Fruit fly (Drosophila melanogaster) whole organism, wandering third instar larva: Measurements from ENCODE around the gene Rph.
A peak's percentile ranks its signal among the peaks of the same experiment; 100 is the strongest.

Source experiments
- Abd-B ChIP-seq: fragments of >200 bp; optimal IDR thresholded peaks from 2 replicates; lab custom pipeline; 2017; ENCODE audit warnings: missing biosample characterization, missing genetic modification characterization
- CG32264 ChIP-seq: fragments of 200-800 bp; sonication (Bioruptor generic); optimal IDR thresholded peaks from 2 replicates; lab custom pipeline; 2016; ENCODE audit warnings: missing biosample characterization, missing genetic modification characterization
- CG9705 ChIP-seq: fragments of 200-800 bp; sonication (Bioruptor generic); optimal IDR thresholded peaks from 2 replicates; lab custom pipeline; 2018; ENCODE audit warnings: missing biosample characterization, mild to moderate bottlenecking, missing genetic modification characterization
- CrebA ChIP-seq: fragments of 200-800 bp; sonication (Bioruptor generic); optimal IDR thresholded peaks from 2 replicates; lab custom pipeline; 2016; ENCODE audit warnings: missing biosample characterization, mild to moderate bottlenecking, missing genetic modification characterization, borderline replicate concordance
- Dfd ChIP-seq: fragments of >200 bp; optimal IDR thresholded peaks from 2 replicates; lab custom pipeline; 2017; ENCODE audit warnings: missing biosample characterization, missing genetic modification characterization
- Dif ChIP-seq: fragments of 200-275, 200-300 bp; sonication (Bioruptor generic); optimal IDR thresholded peaks from 2 replicates; lab custom pipeline; 2018; ENCODE audit warnings: missing biosample characterization, missing genetic modification characterization; ENCODE audit not compliant: partially characterized antibody
- GATAd ChIP-seq: sonication (Bioruptor generic); optimal IDR thresholded peaks from 2 replicates; lab custom pipeline; 2016; ENCODE audit warnings: missing biosample characterization, missing genetic modification characterization
- HLH106 ChIP-seq: fragments of 200-800 bp; optimal IDR thresholded peaks from 3 replicates; lab custom pipeline; 2019; ENCODE audit warnings: missing biosample characterization, mild to moderate bottlenecking, missing genetic modification characterization, moderate library complexity
- Hnf4 ChIP-seq: fragments of 200-800 bp; sonication (Bioruptor generic); optimal IDR thresholded peaks from 2 replicates; lab custom pipeline; 2016; ENCODE audit warnings: missing biosample characterization, mild to moderate bottlenecking, missing genetic modification characterization
- Hr78 ChIP-seq: fragments of >200 bp; optimal IDR thresholded peaks from 2 replicates; lab custom pipeline; 2017; ENCODE audit warnings: missing biosample characterization, missing genetic modification characterization
- Hr83 ChIP-seq: fragments of 200-300 bp; sonication (Bioruptor generic); optimal IDR thresholded peaks from 2 replicates; lab custom pipeline; 2016; ENCODE audit warnings: missing biosample characterization, mild to moderate bottlenecking, missing genetic modification characterization, moderate library complexity; ENCODE audit not compliant: poor library complexity, severe bottlenecking
- Jra ChIP-seq: sonication (Bioruptor generic); optimal IDR thresholded peaks from 2 replicates; lab custom pipeline; 2016; ENCODE audit warnings: missing biosample characterization, missing genetic modification characterization
- Mio ChIP-seq: sonication (Bioruptor generic); optimal IDR thresholded peaks from 2 replicates; lab custom pipeline; 2016; ENCODE audit warnings: missing biosample characterization, missing genetic modification characterization
- Myc ChIP-seq: fragments of >200 bp; optimal IDR thresholded peaks from 2 replicates; lab custom pipeline; 2017
- N ChIP-seq: fragments of >200 bp; optimal IDR thresholded peaks from 2 replicates; lab custom pipeline; 2018; ENCODE audit warnings: missing biosample characterization, missing external identifiers, missing genetic modification characterization
- OdsH ChIP-seq: fragments of 200-800 bp; sonication (Bioruptor generic); optimal IDR thresholded peaks from 2 replicates; lab custom pipeline; 2016; ENCODE audit warnings: missing biosample characterization, mild to moderate bottlenecking, missing genetic modification characterization
- Rel ChIP-seq, 2 experiments: fragments of 200-800 bp; sonication (Bioruptor generic) in 1 of 2; optimal IDR thresholded peaks; 2 replicates in 1 of 2; 3 replicates in 1 of 2; lab custom pipeline; 2016 to 2019; ENCODE audit warnings: mild to moderate bottlenecking in 2 of 2, missing biosample characterization in 2 of 2, missing genetic modification characterization in 2 of 2, moderate library complexity in 1 of 2
- Sp1 ChIP-seq: fragments of 200-800 bp; sonication (Bioruptor generic); optimal IDR thresholded peaks from 3 replicates; lab custom pipeline; 2019; ENCODE audit warnings: missing biosample characterization, mild to moderate bottlenecking, missing genetic modification characterization, moderate library complexity
- Vsx2 ChIP-seq: fragments of 200-300, 225-300 bp; sonication (Bioruptor generic); optimal IDR thresholded peaks from 2 replicates; lab custom pipeline; 2018; ENCODE audit warnings: missing biosample characterization, missing genetic modification characterization; ENCODE audit not compliant: partially characterized antibody
- br ChIP-seq: fragments of 200-800 bp; sonication (Bioruptor generic); optimal IDR thresholded peaks from 2 replicates; lab custom pipeline; 2016; ENCODE audit warnings: missing biosample characterization, missing genetic modification characterization
- brk ChIP-seq: fragments of 200-800 bp; sonication (Bioruptor generic); optimal IDR thresholded peaks from 2 replicates; lab custom pipeline; 2016; ENCODE audit warnings: missing biosample characterization, mild to moderate bottlenecking, missing genetic modification characterization
- dl ChIP-seq, 2 experiments: fragments of 175-275, 200-275 bp in 1 of 2; fragments of 200-275 bp in 1 of 2; sonication (Bioruptor generic); optimal IDR thresholded peaks; lab custom pipeline; 2018; ENCODE audit warnings: mild to moderate bottlenecking in 2 of 2, missing biosample characterization in 2 of 2, missing genetic modification characterization in 2 of 2, moderate library complexity in 2 of 2; ENCODE audit not compliant: partially characterized antibody in 2 of 2, insufficient read depth in 1 of 2
- dmrt93B ChIP-seq: fragments of 200-800 bp; sonication (Bioruptor generic); optimal IDR thresholded peaks from 2 replicates; lab custom pipeline; 2018; ENCODE audit warnings: missing biosample characterization, mild to moderate bottlenecking, missing genetic modification characterization
- dsf ChIP-seq: sonication (Bioruptor generic); optimal IDR thresholded peaks from 2 replicates; lab custom pipeline; 2016; ENCODE audit warnings: missing biosample characterization, missing genetic modification characterization, borderline replicate concordance
- ey ChIP-seq: fragments of 200-800 bp; sonication (Bioruptor generic); optimal IDR thresholded peaks from 2 replicates; lab custom pipeline; 2016; ENCODE audit warnings: missing biosample characterization, missing genetic modification characterization
- foxo ChIP-seq, 2 experiments: fragments of 200-800 bp; sonication (Bioruptor generic); optimal IDR thresholded peaks; 2 replicates in 1 of 2; 3 replicates in 1 of 2; lab custom pipeline; 2016 to 2017; ENCODE audit warnings: missing biosample characterization in 2 of 2, missing genetic modification characterization in 2 of 2
- fru ChIP-seq: fragments of 200-800 bp; sonication (Bioruptor generic); optimal IDR thresholded peaks from 3 replicates; lab custom pipeline; 2016; ENCODE audit warnings: missing biosample characterization, mild to moderate bottlenecking, missing genetic modification characterization
- h ChIP-seq: fragments of 200-800 bp; sonication (Bioruptor generic); optimal IDR thresholded peaks from 3 replicates; lab custom pipeline; 2016; ENCODE audit warnings: missing biosample characterization, mild to moderate bottlenecking, missing genetic modification characterization
- jim ChIP-seq: fragments of 175-275, 200-325 bp; sonication (Bioruptor generic); optimal IDR thresholded peaks from 2 replicates; lab custom pipeline; 2016; ENCODE audit warnings: missing biosample characterization, mild to moderate bottlenecking, missing genetic modification characterization
- lola ChIP-seq: fragments of >200 bp; optimal IDR thresholded peaks from 2 replicates; lab custom pipeline; 2017; ENCODE audit warnings: missing biosample characterization, missing genetic modification characterization
- pan ChIP-seq: fragments of >200 bp; optimal IDR thresholded peaks from 2 replicates; lab custom pipeline; 2017
- psq ChIP-seq: fragments of 200-800 bp; sonication (Bioruptor generic); optimal IDR thresholded peaks from 3 replicates; lab custom pipeline; 2017; ENCODE audit warnings: missing biosample characterization, mild to moderate bottlenecking, missing genetic modification characterization, moderate library complexity
- rgr ChIP-seq: fragments of 200-800 bp; sonication (Bioruptor generic); optimal IDR thresholded peaks from 3 replicates; lab custom pipeline; 2016; ENCODE audit warnings: missing biosample characterization, mild to moderate bottlenecking, missing genetic modification characterization
- sage ChIP-seq: fragments of 200-800 bp; sonication (Bioruptor generic); optimal IDR thresholded peaks from 2 replicates; lab custom pipeline; 2016; ENCODE audit warnings: missing biosample characterization, mild to moderate bottlenecking, missing genetic modification characterization
- sv ChIP-seq: fragments of 200-800 bp; sonication (Bioruptor generic); optimal IDR thresholded peaks from 3 replicates; lab custom pipeline; 2016; ENCODE audit warnings: missing biosample characterization, missing genetic modification characterization
- tai ChIP-seq: sonication (Bioruptor generic); optimal IDR thresholded peaks from 2 replicates; lab custom pipeline; 2016; ENCODE audit warnings: missing biosample characterization, missing genetic modification characterization
- usp ChIP-seq: fragments of >200 bp; optimal IDR thresholded peaks from 2 replicates; lab custom pipeline; 2017; ENCODE audit warnings: missing biosample characterization, missing genetic modification characterization
- woc ChIP-seq: sonication (Bioruptor generic); optimal IDR thresholded peaks from 2 replicates; lab custom pipeline; 2016; ENCODE audit warnings: missing biosample characterization, mild to moderate bottlenecking, missing genetic modification characterization

Rph gene

DNA sequence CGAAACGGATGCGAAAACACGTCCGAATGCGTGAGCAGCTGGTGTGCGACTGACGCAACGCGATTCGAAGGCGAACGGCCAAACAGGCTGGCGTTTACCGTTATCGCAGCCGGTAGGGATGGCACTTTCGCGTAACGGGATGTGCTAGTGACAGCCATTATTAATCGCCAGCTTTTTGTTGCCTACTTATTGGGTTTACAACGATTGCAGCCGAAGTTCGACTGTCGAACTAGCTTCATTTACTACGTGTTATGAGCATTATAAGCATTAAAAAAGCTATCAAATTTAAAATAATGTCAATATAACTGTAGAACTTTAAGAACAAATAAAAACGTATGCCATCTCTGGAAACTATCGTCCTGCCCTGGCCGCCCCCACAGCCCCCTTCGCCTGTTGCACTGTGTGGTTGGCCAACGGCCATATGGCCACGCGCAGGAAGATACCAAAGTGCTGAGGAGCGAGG is at the start of gene Rph:
TSS of gene Rph (minus strand) at position 51 of the 463 bp plus-strand sequence.
- TF ChIP-seq tai (GFP tag; lab: Kevin White, UChicago) (no peak), fru (GFP tag; lab: Kevin White, UChicago) (no peak), rgr (GFP tag; lab: Kevin White, UChicago) (no peak), br (GFP tag; lab: Kevin White, UChicago) (no peak), brk (GFP tag; lab: Kevin White, UChicago) (no peak), Rel (GFP tag; optimal IDR thresholded peaks at IDR 0.05; lab: Kevin White, UChicago) (no peak), Rel (tag; optimal IDR thresholded peaks at IDR 0.05; lab: Kevin White, UChicago) (no peak), sv (GFP tag; lab: Kevin White, UChicago) (no peak), dmrt93B (GFP tag; lab: Kevin White, UChicago) (no peak), CrebA (GFP tag; lab: Kevin White, UChicago) (no peak), foxo (GFP tag; optimal IDR thresholded peaks at IDR 0.05; lab: Kevin White, UChicago) (no peak), CG32264 (GFP tag; lab: Kevin White, UChicago) (no peak), jim (GFP tag; lab: Kevin White, UChicago) (no peak), Hnf4 (GFP tag; lab: Kevin White, UChicago) (no peak), CG9705 (GFP tag; lab: Kevin White, UChicago) (no peak), h (GFP tag; lab: Kevin White, UChicago) (no peak), Dfd (GFP tag; lab: Kevin White, UChicago) (no peak), Hr78 (GFP tag; lab: Kevin White, UChicago) (no peak), ey (GFP tag; lab: Kevin White, UChicago) (no peak), dl (GFP tag; optimal IDR thresholded peaks at IDR 0.05; lab: Kevin White, UChicago; ENCODE audit: insufficient read depth in 1 of 2, partially characterized antibody in 2 of 2) (no peak), usp (GFP tag; lab: Kevin White, UChicago) (no peak)

- TF ChIP-seq Hnf4 (GFP tag; lab: Kevin White, UChicago) (peak; percentile 16), Sp1 (GFP tag; lab: Kevin White, UChicago) (no peak), sv (GFP tag; lab: Kevin White, UChicago) (no peak), Dif (peak; percentile 73), Vsx2 (peak; percentile 84), psq (peak; percentile 45), HLH106 (peak; percentile 9), Rel (GFP tag; optimal IDR thresholded peaks at IDR 0.05; lab: Kevin White, UChicago) (peak; percentile 38), Rel (tag; optimal IDR thresholded peaks at IDR 0.05; lab: Kevin White, UChicago) (peak; percentile 36), dl (GFP tag; optimal IDR thresholded peaks at IDR 0.05; lab: Kevin White, UChicago; ENCODE audit: insufficient read depth in 1 of 2, partially characterized antibody in 2 of 2) (peak; percentile 17 to 35), CrebA (GFP tag; lab: Kevin White, UChicago) (peak; percentile 15)
Measured at dm6 chrX:10806718-10807412, 49.4 kb upstream of the Rph start.

DNA sequence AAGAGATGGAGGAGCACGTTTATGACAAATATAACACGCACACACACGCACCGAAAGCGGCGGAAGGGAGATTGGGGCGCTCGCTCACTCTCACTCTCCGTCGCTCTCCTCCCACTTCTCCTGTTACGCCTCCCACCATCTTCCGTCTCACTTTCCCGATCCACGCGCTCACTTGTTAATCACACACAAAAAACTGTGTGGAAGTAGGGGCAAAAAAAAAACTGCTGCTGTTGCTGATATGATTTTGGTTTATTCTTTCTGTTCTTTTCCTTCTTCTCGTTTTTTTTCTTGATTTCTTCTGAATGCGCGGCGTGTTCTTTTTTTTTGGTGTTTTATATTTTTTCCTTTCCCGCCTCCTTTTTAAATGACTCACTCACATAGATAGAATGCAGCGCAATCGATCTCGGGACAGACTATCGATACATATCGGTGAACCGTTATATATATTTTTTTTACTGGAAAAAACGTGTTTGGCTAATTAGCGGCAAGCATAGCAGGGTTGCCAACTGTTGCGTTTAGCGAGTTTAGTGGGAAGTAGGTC is 48.3 kb upstream of the Rph start:
- TF ChIP-seq psq (peak; percentile 95), lola (GFP tag; lab: Kevin White, UChicago) (no peak), Myc (lab: Kevin White, UChicago) (no peak), Hr78 (GFP tag; lab: Kevin White, UChicago) (no peak), Hnf4 (GFP tag; lab: Kevin White, UChicago) (peak; percentile 13), CrebA (GFP tag; lab: Kevin White, UChicago) (peak; percentile 93), Jra (peak; percentile 23), Dif (peak; percentile 63), Hr83 (no peak), HLH106 (peak; percentile 7), jim (GFP tag; lab: Kevin White, UChicago) (peak; percentile 88), woc (no peak), foxo (GFP tag; optimal IDR thresholded peaks at IDR 0.05; lab: Kevin White, UChicago) (peak in 1 of 2 experiments; percentile 13), usp (GFP tag; lab: Kevin White, UChicago) (no peak), Mio (GFP tag; lab: Kevin White, UChicago) (peak; percentile 6), dl (GFP tag; optimal IDR thresholded peaks at IDR 0.05; lab: Kevin White, UChicago; ENCODE audit: insufficient read depth in 1 of 2, partially characterized antibody in 2 of 2) (peak; percentile 65 to 73), N (GFP tag; lab: Kevin White, UChicago) (no peak), CG32264 (GFP tag; lab: Kevin White, UChicago) (peak; percentile 16), br (GFP tag; lab: Kevin White, UChicago) (peak; percentile 51), Sp1 (GFP tag; lab: Kevin White, UChicago) (peak; percentile 86), Abd-B (no peak), rgr (GFP tag; lab: Kevin White, UChicago) (no peak), CG9705 (GFP tag; lab: Kevin White, UChicago) (no peak), h (GFP tag; lab: Kevin White, UChicago) (peak; percentile 83), sv (GFP tag; lab: Kevin White, UChicago) (no peak), tai (GFP tag; lab: Kevin White, UChicago) (no peak), OdsH (GFP tag; lab: Kevin White, UChicago) (peak; percentile 11), sage (GFP tag; lab: Kevin White, UChicago) (peak; percentile 68), dsf (no peak), Vsx2 (peak; percentile 96), Rel (GFP tag; optimal IDR thresholded peaks at IDR 0.05; lab: Kevin White, UChicago) (peak; percentile 69), Rel (tag; optimal IDR thresholded peaks at IDR 0.05; lab: Kevin White, UChicago) (peak; percentile 76), GATAd (GFP tag; lab: Kevin White, UChicago) (no peak), ey (GFP tag; lab: Kevin White, UChicago) (no peak), fru (GFP tag; lab: Kevin White, UChicago) (peak; percentile 10), pan (lab: Kevin White, UChicago) (no peak)
